Fruit fly (Drosophila melanogaster) whole organism, wandering third instar larva: ENCODE measurements around the gene CG14636.

Experiments used
- Myc ChIP-seq: fragments of >200 bp; optimal IDR thresholded peaks from 2 replicates; lab custom pipeline; 2017
- Sp1 ChIP-seq: fragments of 200-800 bp; sonication (Bioruptor generic); optimal IDR thresholded peaks from 3 replicates; lab custom pipeline; 2019; ENCODE audit warnings: missing biosample characterization, mild to moderate bottlenecking, missing genetic modification characterization, moderate library complexity
- fru ChIP-seq: fragments of 200-800 bp; sonication (Bioruptor generic); optimal IDR thresholded peaks from 3 replicates; lab custom pipeline; 2016; ENCODE audit warnings: missing biosample characterization, mild to moderate bottlenecking, missing genetic modification characterization
- h ChIP-seq: fragments of 200-800 bp; sonication (Bioruptor generic); optimal IDR thresholded peaks from 3 replicates; lab custom pipeline; 2016; ENCODE audit warnings: missing biosample characterization, mild to moderate bottlenecking, missing genetic modification characterization
- pan ChIP-seq: fragments of >200 bp; optimal IDR thresholded peaks from 2 replicates; lab custom pipeline; 2017
- tai ChIP-seq: sonication (Bioruptor generic); optimal IDR thresholded peaks from 2 replicates; lab custom pipeline; 2016; ENCODE audit warnings: missing biosample characterization, missing genetic modification characterization

DNA sequence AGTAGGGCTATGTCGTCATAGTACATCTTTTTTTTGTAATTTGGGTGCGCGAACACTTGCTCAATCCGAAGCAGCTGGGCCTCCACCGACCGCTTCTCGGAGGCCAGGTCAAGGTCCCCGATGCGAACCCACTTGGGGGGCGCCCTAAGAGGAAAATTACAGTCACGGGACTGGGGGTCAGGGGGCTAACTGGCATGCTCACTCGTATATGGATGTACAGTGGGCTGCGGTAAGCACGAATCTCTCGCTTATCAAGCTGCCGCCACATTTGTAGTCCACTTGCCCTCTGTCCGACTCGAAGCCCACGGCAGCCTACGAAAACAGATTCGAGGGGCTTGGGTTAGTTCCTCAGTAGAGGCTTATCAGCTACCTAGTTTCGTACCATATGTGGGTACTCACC lies 26.7 kb upstream of the CG14636 start:
- TF ChIP-seq tai (GFP tag; lab: Kevin White, UChicago) = no peak
- TF ChIP-seq fru (GFP tag; lab: Kevin White, UChicago) = no peak
- TF ChIP-seq h (GFP tag; lab: Kevin White, UChicago) = no peak
- no peak for TF ChIP-seq Sp1 (GFP tag; lab: Kevin White, UChicago)
- TF ChIP-seq Myc (lab: Kevin White, UChicago) = no peak
- TF ChIP-seq pan = no peak
